Fruit fly (Drosophila melanogaster): ENCODE results near the gene Hexo1.

Gene Hexo1

dm6 chr3L:4339525-4339924 lies 51.1 kb downstream of the Hexo1 start:
- no peak for TF ChIP-seq bab1 (GFP tag; optimal IDR thresholded peaks at IDR 0.05)
- no peak for TF ChIP-seq CG7101 (tag; optimal IDR thresholded peaks at IDR 0.05)
- TF ChIP-seq tj (GFP tag; optimal IDR thresholded peaks at IDR 0.05): no peak
- no peak for TF ChIP-seq ovo (GFP tag; optimal IDR thresholded peaks at IDR 0.05)
- TF ChIP-seq cnc (optimal IDR thresholded peaks at IDR 0.05): no peak

dm6 chr3L:4340227-4340626 lies 51.8 kb downstream of the Hexo1 start:
- TF ChIP-seq CG1620 (GFP tag; optimal IDR thresholded peaks at IDR 0.05): no peak
